Worm (Caenorhabditis elegans): ENCODE measurements around the gene srbc-63.

The srbc-63 gene

ce11 chrV:15397139-15397538, 15.4 kb downstream of the srbc-63 start:
- no peak for TF ChIP-seq ceh-82 (tag; optimal IDR thresholded peaks at IDR 0.05)
- no peak for TF ChIP-seq sptf-1 (tag; optimal IDR thresholded peaks at IDR 0.05)
- TF ChIP-seq skn-1 (tag; optimal IDR thresholded peaks at IDR 0.05), result no peak
- TF ChIP-seq Y116A8C.19 (tag; optimal IDR thresholded peaks at IDR 0.05; ENCODE audit: borderline replicate concordance), result no peak
- no peak for TF ChIP-seq fos-1 (tag; optimal IDR thresholded peaks at IDR 0.05)
- no peak for TF ChIP-seq snu-23 (GFP tag; optimal IDR thresholded peaks at IDR 0.05)
- TF ChIP-seq zip-4 (GFP tag; optimal IDR thresholded peaks at IDR 0.05), result no peak
- TF ChIP-seq lin-14 (GFP tag; optimal IDR thresholded peaks at IDR 0.05), result no peak
- TF ChIP-seq tbx-2 (tag; optimal IDR thresholded peaks at IDR 0.05), result no peak
- no peak for TF ChIP-seq nhr-28 (tag; optimal IDR thresholded peaks at IDR 0.05)
- TF ChIP-seq isw-1 (GFP tag; IDR thresholded peaks at IDR 0.05), result no peak

DNA sequence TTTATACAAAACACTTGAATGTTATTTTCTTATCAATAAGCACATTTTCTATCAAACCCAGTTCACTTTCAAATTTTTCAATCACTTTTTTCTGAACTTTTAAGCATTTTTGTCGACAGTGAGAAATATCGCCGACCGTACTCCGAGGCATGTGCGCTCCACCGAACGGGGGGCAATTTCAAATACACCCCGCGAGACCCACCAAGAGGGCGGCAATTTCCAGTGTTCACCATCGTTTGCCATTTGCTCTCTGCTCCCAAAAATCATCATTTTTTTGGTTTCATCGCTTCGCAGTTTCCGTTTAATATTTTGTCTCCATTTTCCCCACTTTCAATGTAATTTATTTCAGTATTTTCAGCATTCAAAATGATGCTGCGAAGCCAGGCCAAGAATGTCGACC, 17.2 kb downstream of the srbc-63 start, which contains the start of gene cyb-3:
Gene cyb-3 (plus strand): TSS at position 350 of the 400 bp plus-strand sequence.
- no peak for TF ChIP-seq C04F5.9 (tag; optimal IDR thresholded peaks at IDR 0.05)
- TF ChIP-seq nhr-11 (tag; optimal IDR thresholded peaks at IDR 0.05), result no peak
- peak in 1 of 2 experiments; percentile 7 for TF ChIP-seq lin-35 (GFP tag; optimal IDR thresholded peaks at IDR 0.05)
- no peak for TF ChIP-seq ztf-11 (tag; optimal IDR thresholded peaks at IDR 0.05)
- TF ChIP-seq pax-3 (tag; optimal IDR thresholded peaks at IDR 0.05), result no peak
- TF ChIP-seq fkh-4 (tag; optimal IDR thresholded peaks at IDR 0.05; ENCODE audit: borderline replicate concordance), result no peak
- no peak for TF ChIP-seq efl-1 (optimal IDR thresholded peaks at IDR 0.05)
- peak in 1 of 2 experiments; percentile 95 for TF ChIP-seq efl-1 (GFP tag; optimal IDR thresholded peaks at IDR 0.05 in 1 of 2)
- no peak for TF ChIP-seq jun-1 (tag; optimal IDR thresholded peaks at IDR 0.05)

DNA sequence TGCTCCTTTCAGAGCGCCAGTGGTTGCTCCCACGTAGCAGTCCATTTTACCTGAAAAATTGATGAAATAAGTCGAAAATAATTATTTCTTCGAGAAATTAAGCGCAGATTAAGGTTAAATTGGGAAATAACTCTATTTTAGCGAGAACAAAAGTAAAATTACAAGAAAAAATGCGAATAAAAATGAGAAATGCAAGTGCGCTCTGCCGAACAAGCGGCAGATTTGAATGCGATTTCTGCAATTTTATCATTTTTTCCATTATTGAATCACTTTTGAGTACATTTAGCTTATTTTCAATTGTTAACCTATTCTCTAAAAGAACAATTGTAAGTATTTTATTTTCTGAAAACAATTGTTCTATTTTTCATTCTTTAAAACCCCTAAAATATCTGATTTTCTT, 17.6 kb downstream of the srbc-63 start, which contains the start of gene T06E6.1:
Gene T06E6.1 (minus strand): TSS at position 56 of the 400 bp plus-strand sequence.
- TF ChIP-seq lsy-2 (tag; optimal IDR thresholded peaks at IDR 0.05) (peak in 1 of 2 experiments; percentile 7), efl-1 (optimal IDR thresholded peaks at IDR 0.05) (peak; percentile 39 to 78), efl-1 (GFP tag; optimal IDR thresholded peaks at IDR 0.05 in 1 of 2) (peak; percentile 86 to 98), dpl-1 (GFP tag; optimal IDR thresholded peaks at IDR 0.05) (peak; percentile 66 to 86 (median 77)), lin-35 (GFP tag; optimal IDR thresholded peaks at IDR 0.05) (peak; percentile 68 to 90), unc-62 (GFP tag; optimal IDR thresholded peaks at IDR 0.05) (no peak)

DNA sequence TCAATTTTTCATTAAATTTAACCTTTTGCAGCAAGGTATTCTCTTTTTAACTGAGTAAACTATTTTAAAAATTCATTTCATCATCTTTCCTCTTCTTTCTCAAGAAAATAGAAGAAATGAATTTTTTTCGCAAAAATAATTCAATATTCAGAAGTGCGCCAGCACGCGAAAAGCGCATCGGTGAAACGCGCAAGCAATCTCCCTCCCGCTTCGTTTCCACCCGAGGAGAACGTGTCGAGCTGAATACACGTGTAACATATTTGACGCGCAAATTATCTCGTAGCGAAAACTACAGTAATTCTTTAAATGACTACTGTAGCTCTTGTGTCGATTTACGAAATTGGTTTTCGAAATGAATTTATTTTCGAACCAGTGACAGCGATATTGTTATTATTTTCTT, 20.5 kb downstream of the srbc-63 start:
- no peak for TF ChIP-seq fkh-10 (GFP tag; optimal IDR thresholded peaks at IDR 0.05)
- TF ChIP-seq zag-1 (tag; optimal IDR thresholded peaks at IDR 0.05), result no peak
- no peak for TF ChIP-seq hpl-2 (GFP tag; optimal IDR thresholded peaks at IDR 0.05)
- no peak for TF ChIP-seq egl-27 (tag; optimal IDR thresholded peaks at IDR 0.05)
- no peak for TF ChIP-seq ceh-90 (tag; optimal IDR thresholded peaks at IDR 0.05)
- TF ChIP-seq Y116A8C.19 (tag; optimal IDR thresholded peaks at IDR 0.05; ENCODE audit: borderline replicate concordance), result no peak
- TF ChIP-seq nhr-71 (tag; optimal IDR thresholded peaks at IDR 0.05), result no peak
- no peak for TF ChIP-seq zip-4 (GFP tag; optimal IDR thresholded peaks at IDR 0.05)
- no peak for TF ChIP-seq isw-1 (GFP tag; IDR thresholded peaks at IDR 0.05)
- TF ChIP-seq unc-130 (tag; optimal IDR thresholded peaks at IDR 0.05), result no peak
- TF ChIP-seq mef-2 (tag; optimal IDR thresholded peaks at IDR 0.05), result no peak
- TF ChIP-seq blmp-1 (tag; optimal IDR thresholded peaks at IDR 0.05), result no peak
- no peak for TF ChIP-seq vab-15 (tag; optimal IDR thresholded peaks at IDR 0.05)
- TF ChIP-seq ztf-4 (tag; optimal IDR thresholded peaks at IDR 0.05), result no peak
- TF ChIP-seq mab-9 (GFP tag; IDR thresholded peaks at IDR 0.05), result no peak
- TF ChIP-seq sup-37 (GFP tag; optimal IDR thresholded peaks at IDR 0.05), result no peak
